Worm (Caenorhabditis elegans) whole organism, L1 larva: ENCODE data around the gene nuo-1.
A peak's percentile ranks its signal among the peaks of the same experiment; 100 is the strongest.

Source experiments
- C04F5.9 ChIP-seq: sonication (generic microtip); optimal IDR thresholded peaks from 2 replicates; lab custom pipeline; 2016; ENCODE audit warnings: missing genetic modification characterization, missing compliant biosample characterization
- F16B12.6 ChIP-seq: fragments of 150-350 bp; optimal IDR thresholded peaks from 2 replicates; lab custom pipeline; 2014; ENCODE audit warnings: missing biosample characterization, missing genetic modification characterization
- alr-1 ChIP-seq: fragments of 200-800 bp; sonication (Bioruptor generic); optimal IDR thresholded peaks from 2 replicates; lab custom pipeline; 2018; ENCODE audit warnings: borderline replicate concordance, mild to moderate bottlenecking, missing genetic modification characterization, missing compliant biosample characterization
- ceh-63 ChIP-seq: fragments of 200-800 bp; sonication (Bioruptor generic); optimal IDR thresholded peaks from 2 replicates; lab custom pipeline; 2018; ENCODE audit warnings: mild to moderate bottlenecking, missing genetic modification characterization, missing compliant biosample characterization
- dpl-1 ChIP-seq, 3 experiments: fragments of 150-350 bp in 2 of 3; sonication (generic microtip) in 1 of 3; optimal IDR thresholded peaks; 2 replicates each; lab custom pipeline; 2014 to 2017; ENCODE audit warnings: missing biosample characterization in 3 of 3, missing genetic modification characterization in 3 of 3, missing genetic modification reagents in 3 of 3
- dsc-1 ChIP-seq: sonication (generic microtip); optimal IDR thresholded peaks from 2 replicates; lab custom pipeline; 2016; ENCODE audit warnings: mild to moderate bottlenecking, missing genetic modification characterization, missing compliant biosample characterization
- efl-1 ChIP-seq, 4 experiments: fragments of 150-350 bp; optimal IDR thresholded peaks in 3 of 4; peaks in 1 of 4; 1 replicate in 1 of 4; 2 replicates in 3 of 4; lab custom pipeline; 2014; ENCODE audit warnings: missing biosample characterization in 2 of 4, missing genetic modification characterization in 2 of 4, missing genetic modification reagents in 2 of 4
- elt-2 ChIP-seq: sonication (generic microtip); optimal IDR thresholded peaks from 2 replicates; lab custom pipeline; 2016; ENCODE audit warnings: missing genetic modification characterization, mild to moderate bottlenecking, inconsistent platforms, missing compliant biosample characterization, missing genetic modification reagents
- ets-5 ChIP-seq: fragments of 200-800 bp; sonication (Bioruptor generic); IDR thresholded peaks from 2 replicates; pipeline ENCODE4 v1.3.6; 2022; ENCODE audit warnings: missing genetic modification characterization, missing compliant biosample characterization
- fkh-10 ChIP-seq: sonication (generic microtip); optimal IDR thresholded peaks from 2 replicates; lab custom pipeline; 2017; ENCODE audit warnings: missing biosample characterization, missing genetic modification reagents, missing genetic modification characterization
- fkh-8 ChIP-seq: sonication (generic microtip); optimal IDR thresholded peaks from 2 replicates; lab custom pipeline; 2016; ENCODE audit warnings: mild to moderate bottlenecking, missing genetic modification characterization, missing compliant biosample characterization
- fos-1 ChIP-seq: fragments of 150-350 bp; optimal IDR thresholded peaks from 2 replicates; lab custom pipeline; 2014; ENCODE audit warnings: missing biosample characterization, missing genetic modification characterization
- grh-1 ChIP-seq: fragments of 200-800 bp; sonication (Bioruptor generic); IDR thresholded peaks from 2 replicates; pipeline ENCODE4 v1.3.6; 2022; ENCODE audit warnings: missing genetic modification reagents, missing genetic modification characterization, missing compliant biosample characterization
- irx-1 ChIP-seq: sonication (generic microtip); optimal IDR thresholded peaks from 2 replicates; lab custom pipeline; 2016; ENCODE audit warnings: missing genetic modification characterization, missing compliant biosample characterization
- lin-14 ChIP-seq: fragments of 200-800 bp; sonication (Bioruptor generic); optimal IDR thresholded peaks from 2 replicates; lab custom pipeline; 2018; ENCODE audit warnings: mild to moderate bottlenecking, missing genetic modification characterization, moderate library complexity, missing compliant biosample characterization
- lin-15B ChIP-seq: fragments of 150-350 bp; sonication (generic microtip); optimal IDR thresholded peaks from 3 replicates; lab custom pipeline; 2014; ENCODE audit warnings: missing biosample characterization, missing genetic modification characterization
- lin-35 ChIP-seq, 2 experiments: fragments of 150-350 bp; optimal IDR thresholded peaks; 2 replicates each; lab custom pipeline; 2014; ENCODE audit warnings: missing biosample characterization in 2 of 2, missing genetic modification characterization in 2 of 2, missing genetic modification reagents in 2 of 2
- lir-3 ChIP-seq: sonication (generic microtip); optimal IDR thresholded peaks from 2 replicates; lab custom pipeline; 2016; ENCODE audit warnings: mild to moderate bottlenecking, missing genetic modification characterization, moderate library complexity, missing compliant biosample characterization; ENCODE audit not compliant: poor library complexity
- lsy-2 ChIP-seq, 2 experiments: fragments of 150-350 bp; optimal IDR thresholded peaks; 2 replicates each; lab custom pipeline; 2014; ENCODE audit warnings: missing biosample characterization in 2 of 2, missing genetic modification characterization in 2 of 2
- mef-2 ChIP-seq: fragments of 150-350 bp; optimal IDR thresholded peaks from 2 replicates; lab custom pipeline; 2014; ENCODE audit warnings: missing biosample characterization, missing genetic modification characterization
- nhr-19 ChIP-seq: fragments of 200-800 bp; sonication (Bioruptor generic); conservative IDR thresholded peaks from 2 replicates; pipeline ENCODE4 v1.3.6; 2022; ENCODE audit warnings: missing genetic modification characterization, missing compliant biosample characterization
- nhr-71 ChIP-seq: sonication (generic microtip); optimal IDR thresholded peaks from 2 replicates; lab custom pipeline; 2016; ENCODE audit warnings: mild to moderate bottlenecking, missing genetic modification characterization, moderate library complexity, missing compliant biosample characterization
- nhr-85 ChIP-seq: sonication (generic microtip); peaks from one replicate; lab custom pipeline; 2016; ENCODE audit warnings: missing genetic modification characterization, inconsistent platforms, missing compliant biosample characterization
- nhr-90 ChIP-seq: sonication (generic microtip); optimal IDR thresholded peaks from 2 replicates; lab custom pipeline; 2016; ENCODE audit warnings: mild to moderate bottlenecking, missing genetic modification characterization, missing compliant biosample characterization; ENCODE audit not compliant: poor library complexity
- tbx-2 ChIP-seq: sonication (generic microtip); optimal IDR thresholded peaks from 2 replicates; lab custom pipeline; 2016; ENCODE audit warnings: missing genetic modification characterization, missing compliant biosample characterization
- unc-86 ChIP-seq: sonication (generic microtip); optimal IDR thresholded peaks from 2 replicates; lab custom pipeline; 2016; ENCODE audit warnings: missing genetic modification characterization, missing compliant biosample characterization
- zag-1 ChIP-seq: fragments of 150-350 bp; optimal IDR thresholded peaks from 2 replicates; lab custom pipeline; 2014; ENCODE audit warnings: missing biosample characterization, missing genetic modification characterization

The nuo-1 gene

DNA sequence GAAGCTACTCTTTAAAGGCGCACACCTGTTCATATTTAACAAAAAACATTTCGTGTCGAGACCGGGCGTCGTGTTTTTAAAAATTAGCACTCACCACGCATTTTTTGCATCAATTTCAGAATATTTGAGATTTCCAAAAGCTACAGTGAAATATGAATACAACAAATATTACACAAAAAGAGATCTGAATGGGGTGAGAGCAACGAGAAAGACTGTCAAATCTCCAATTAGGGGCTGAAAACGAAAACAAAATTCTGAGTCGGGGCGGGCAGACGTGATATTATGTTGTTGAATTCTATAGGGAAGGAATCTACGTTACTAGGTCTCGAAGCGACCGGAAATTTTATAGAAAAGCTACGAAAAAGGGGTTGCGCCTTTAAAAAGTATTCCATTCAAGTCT lies 6.0 kb downstream of the nuo-1 start, which contains the start of gene C09H10.5:
C09H10.5 (minus strand) TSS at position 101 of the 400 bp plus-strand sequence.
- TF ChIP-seq fkh-8 (tag; lab: Kevin White, UChicago) (no peak), lin-14 (GFP tag; lab: Kevin White, UChicago) (no peak)
- TF ChIP-seq, all 84 proteins: peak for 0

DNA sequence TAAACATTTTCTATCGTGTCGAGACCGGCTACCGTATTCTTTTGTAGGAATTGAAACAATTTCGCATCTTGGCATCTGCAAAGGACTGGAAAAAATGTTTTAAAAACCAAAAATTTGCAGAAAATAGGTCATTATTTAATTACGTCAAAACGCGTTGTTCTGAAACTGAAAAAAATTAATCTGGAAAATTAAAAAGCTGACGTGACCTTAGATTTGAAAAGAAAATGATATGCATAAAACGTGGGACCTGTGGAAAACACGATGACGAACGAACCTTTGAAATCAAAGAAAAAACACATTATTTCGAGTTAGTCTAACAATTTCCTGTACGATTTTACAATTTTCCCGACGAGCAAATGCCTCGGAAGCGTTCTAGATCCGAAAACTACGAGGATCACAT lies 6.5 kb downstream of the nuo-1 start, which contains the start of gene C09H10.9:
C09H10.9 (plus strand) TSS at position 301 of the 400 bp plus-strand sequence.
- TF ChIP-seq unc-86 (tag; lab: Kevin White, UChicago) (no peak), fkh-8 (tag; lab: Kevin White, UChicago) (no peak), elt-2 (no peak), ets-5 (GFP tag; lab: Robert Waterston, UW) (no peak)

ce11 chrII:11105981-11106711 lies 8.5 kb downstream of the nuo-1 start, which contains the start of gene nasp-1:
TSS of gene nasp-1 (plus strand) at chrII:11106612.
- TF ChIP-seq efl-1 (optimal IDR thresholded peaks at IDR 0.05; lab: Kevin White, UChicago), result peak; percentile 72 to 92
- peak; percentile 72 to 96 for TF ChIP-seq efl-1 (GFP tag; optimal IDR thresholded peaks at IDR 0.05 in 1 of 2; lab: Kevin White, UChicago)
- TF ChIP-seq lsy-2 (tag; optimal IDR thresholded peaks at IDR 0.05; lab: Kevin White, UChicago), result peak; percentile 54 to 86
- peak; percentile 47 for TF ChIP-seq nhr-85 (tag; lab: Kevin White, UChicago)
- no peak for TF ChIP-seq ceh-63 (GFP tag; lab: Kevin White, UChicago)
- no peak for TF ChIP-seq fos-1 (tag; lab: Kevin White, UChicago)
- peak; percentile 6 for TF ChIP-seq nhr-90 (tag; lab: Kevin White, UChicago)
- no peak for TF ChIP-seq tbx-2
- no peak for TF ChIP-seq nhr-19
- TF ChIP-seq lin-35 (GFP tag; optimal IDR thresholded peaks at IDR 0.05; lab: Kevin White, UChicago), result peak; percentile 54 to 80
- peak; percentile 46 to 76 (median 71) for TF ChIP-seq dpl-1 (GFP tag; optimal IDR thresholded peaks at IDR 0.05; lab: Kevin White, UChicago)
- TF ChIP-seq F16B12.6 (tag; lab: Kevin White, UChicago), result peak; percentile 57
- TF ChIP-seq grh-1 (GFP tag; lab: Robert Waterston, UW), result no peak

DNA sequence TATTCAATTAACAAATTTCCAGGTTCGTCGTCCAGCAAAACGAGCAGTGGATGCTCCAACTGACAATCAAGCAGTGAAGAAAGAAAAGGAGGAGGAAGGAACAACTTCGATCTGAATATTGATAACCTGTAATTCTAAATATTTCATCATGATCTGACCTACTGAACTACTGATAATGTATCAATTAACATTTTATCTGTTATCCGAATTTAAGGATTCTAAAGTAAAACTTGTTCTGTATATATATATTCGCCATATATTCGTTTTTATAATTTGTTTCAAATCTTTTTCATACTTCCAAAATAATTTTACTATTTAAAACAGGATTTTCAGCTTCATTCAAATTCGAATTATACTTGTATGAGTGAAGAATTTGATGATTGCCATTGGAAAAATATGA lies 10.2 kb downstream of the nuo-1 start, which contains the start of gene apc-17:
apc-17 (plus strand) TSS at position 301 of the 400 bp plus-strand sequence.
- TF ChIP-seq dsc-1 (tag; lab: Kevin White, UChicago), result no peak
- TF ChIP-seq C04F5.9 (tag; lab: Kevin White, UChicago), result no peak
- TF ChIP-seq ets-5 (GFP tag; lab: Robert Waterston, UW), result no peak
- TF ChIP-seq lin-15B (tag; lab: Kevin White, UChicago), result no peak

DNA sequence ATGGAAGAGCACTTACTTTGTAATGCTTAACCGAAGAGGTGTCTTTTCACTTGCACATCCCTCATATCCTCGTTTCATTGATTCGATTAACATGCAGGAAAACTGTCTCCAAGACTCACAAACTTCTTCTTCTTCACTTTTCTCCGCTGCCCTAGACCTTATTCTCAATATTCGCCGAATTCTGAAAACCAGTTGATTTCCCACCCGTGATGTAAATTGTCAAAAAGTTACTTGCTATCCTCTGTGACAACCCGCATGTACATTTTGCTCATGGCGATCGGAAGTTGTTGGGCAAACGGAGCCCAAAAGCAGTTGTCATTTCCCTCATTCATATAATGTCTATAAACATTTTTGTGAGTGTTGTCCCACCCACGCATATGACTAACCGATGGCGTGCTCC lies 12.8 kb downstream of the nuo-1 start:
- TF ChIP-seq dsc-1 (tag; lab: Kevin White, UChicago) (no peak), irx-1 (tag; lab: Kevin White, UChicago) (no peak)

ce11 chrII:11111107-11111506 lies 13.5 kb downstream of the nuo-1 start, which contains the start of gene glb-4:
TSS of gene glb-4 (minus strand) at chrII:11111207.
- no peak for TF ChIP-seq mef-2 (tag; lab: Kevin White, UChicago)
- TF ChIP-seq irx-1 (tag; lab: Kevin White, UChicago), result no peak
- TF ChIP-seq elt-2, result no peak
- TF ChIP-seq dsc-1 (tag; lab: Kevin White, UChicago), result no peak
- no peak for TF ChIP-seq tbx-2
- peak; percentile 57 for TF ChIP-seq lin-14 (GFP tag; lab: Kevin White, UChicago)
- TF ChIP-seq fkh-10 (GFP tag; lab: Kevin White, UChicago), result peak; percentile 7
- TF ChIP-seq alr-1, result no peak
- no peak for TF ChIP-seq lir-3 (tag; lab: Kevin White, UChicago)
- TF ChIP-seq unc-86 (tag; lab: Kevin White, UChicago), result peak; percentile 21
- peak; percentile 18 for TF ChIP-seq nhr-71 (tag; lab: Kevin White, UChicago)
- no peak for TF ChIP-seq zag-1 (tag; lab: Kevin White, UChicago)
